Worm (Caenorhabditis elegans) whole organism, L3 larva: ENCODE data around the gene F44E2.6.

Experiments used
- R02D3.7 ChIP-seq: fragments of 150-350 bp; optimal IDR thresholded peaks from 2 replicates; lab custom pipeline; 2014; ENCODE audit warnings: missing biosample characterization, missing genetic modification characterization
- aly-2 ChIP-seq: fragments of 150-350 bp; optimal IDR thresholded peaks from 2 replicates; lab custom pipeline; 2014; ENCODE audit warnings: missing biosample characterization, missing genetic modification characterization
- ceh-82 ChIP-seq: fragments of 150-350 bp; optimal IDR thresholded peaks from 2 replicates; lab custom pipeline; 2014; ENCODE audit warnings: missing biosample characterization, missing genetic modification characterization
- elt-1 ChIP-seq: fragments of 150-350 bp; optimal IDR thresholded peaks from 2 replicates; lab custom pipeline; 2014; ENCODE audit warnings: missing biosample characterization, missing genetic modification characterization
- elt-3 ChIP-seq, 3 experiments: fragments of 150-350 bp in 1 of 3; sonication (generic microtip) in 2 of 3; optimal IDR thresholded peaks; 2 replicates in 2 of 3; 4 replicates in 1 of 3; lab custom pipeline; 2014 to 2017; ENCODE audit warnings: missing biosample characterization in 3 of 3, missing genetic modification characterization in 3 of 3
- nfya-1 ChIP-seq: sonication (generic microtip); optimal IDR thresholded peaks from 2 replicates; lab custom pipeline; 2017; ENCODE audit warnings: missing genetic modification characterization, mild to moderate bottlenecking, missing compliant biosample characterization, antibody characterized with exemption, moderate library complexity; ENCODE audit not compliant: insufficient read depth
- nhr-12 ChIP-seq: fragments of 150-350 bp; optimal IDR thresholded peaks from 2 replicates; lab custom pipeline; 2014; ENCODE audit warnings: missing biosample characterization, missing genetic modification characterization
- nhr-77 ChIP-seq: fragments of 150-350 bp; optimal IDR thresholded peaks from 2 replicates; lab custom pipeline; 2014; ENCODE audit warnings: missing biosample characterization, missing genetic modification characterization
- pha-4 ChIP-seq: fragments of 150-350 bp; optimal IDR thresholded peaks from 2 replicates; lab custom pipeline; 2014; ENCODE audit warnings: missing biosample characterization, missing genetic modification reagents, missing genetic modification characterization
- skn-1 ChIP-seq: fragments of 150-350 bp; optimal IDR thresholded peaks from 2 replicates; lab custom pipeline; 2014; ENCODE audit warnings: missing biosample characterization, missing genetic modification characterization
- tbx-2 ChIP-seq: sonication (generic microtip); optimal IDR thresholded peaks from 2 replicates; lab custom pipeline; 2016; ENCODE audit warnings: mild to moderate bottlenecking, missing genetic modification characterization, missing compliant biosample characterization
- unc-39 ChIP-seq: sonication (generic microtip); optimal IDR thresholded peaks from 4 replicates; lab custom pipeline; 2017; ENCODE audit warnings: missing biosample characterization, missing genetic modification characterization
- unc-62 ChIP-seq: fragments of 150-350 bp; sonication (generic microtip); optimal IDR thresholded peaks from 4 replicates; lab custom pipeline; 2014; ENCODE audit warnings: missing biosample characterization, missing genetic modification reagents, missing genetic modification characterization
- zag-1 ChIP-seq: fragments of 150-350 bp; optimal IDR thresholded peaks from 2 replicates; lab custom pipeline; 2014; ENCODE audit warnings: missing biosample characterization, missing genetic modification characterization

- TF ChIP-seq ceh-82 (tag; lab: Kevin White, UChicago) (no peak), tbx-2 (tag; lab: Kevin White, UChicago) (no peak), R02D3.7 (tag; lab: Kevin White, UChicago) (no peak), skn-1 (tag; lab: Kevin White, UChicago) (no peak), aly-2 (tag; lab: Kevin White, UChicago) (no peak), nhr-77 (tag; lab: Kevin White, UChicago) (no peak), elt-1 (tag; lab: Kevin White, UChicago) (no peak), zag-1 (tag; lab: Kevin White, UChicago) (no peak), elt-3 (tag; optimal IDR thresholded peaks at IDR 0.05; lab: Kevin White, UChicago) (no peak), unc-62 (GFP tag; lab: Kevin White, UChicago) (no peak), unc-39 (tag; lab: Kevin White, UChicago) (no peak), pha-4 (tag; lab: Kevin White, UChicago) (no peak), nhr-12 (no peak), nfya-1 (tag; lab: Kevin White, UChicago) (no peak)
Observed at ce11 chrIII:8858482-8858881, 13.5 kb upstream of the F44E2.6 start.
